Fruit fly (Drosophila melanogaster) whole organism, embryonic: ENCODE results near the gene CG17032.

Source experiments
- B-H1 ChIP-seq: fragments of 200-800 bp; sonication (Bioruptor generic); IDR thresholded peaks from 3 replicates; pipeline ENCODE4 v1.3.6; 2022; ENCODE audit warnings: missing biosample characterization, missing genetic modification characterization
- CG10543 ChIP-seq: fragments of 200-800 bp; sonication (Bioruptor generic); optimal IDR thresholded peaks from 3 replicates; lab custom pipeline; 2017; ENCODE audit warnings: missing biosample characterization, mild to moderate bottlenecking, missing genetic modification characterization, moderate library complexity
- CG11093 ChIP-seq: fragments of 200-800 bp; sonication (Bioruptor generic); IDR thresholded peaks from 3 replicates; pipeline ENCODE4 v1.3.6; 2022; ENCODE audit warnings: missing biosample characterization, missing genetic modification characterization
- CG11723 ChIP-seq: fragments of 200-800 bp; sonication (Bioruptor generic); optimal IDR thresholded peaks from 2 replicates; lab custom pipeline; 2017; ENCODE audit warnings: missing biosample characterization, mild to moderate bottlenecking, missing genetic modification characterization
- CG13296 ChIP-seq: fragments of 200-800 bp; sonication (Bioruptor generic); optimal IDR thresholded peaks from 3 replicates; lab custom pipeline; 2018; ENCODE audit warnings: missing biosample characterization, mild to moderate bottlenecking, missing genetic modification characterization
- CG15514 ChIP-seq: fragments of 200-800 bp; sonication (Bioruptor generic); optimal IDR thresholded peaks from 3 replicates; lab custom pipeline; 2017; ENCODE audit warnings: missing biosample characterization, missing genetic modification characterization, mild to moderate bottlenecking, moderate library complexity, missing genetic modification reagents
- CG16779 ChIP-seq: fragments of 200-800 bp; sonication (Bioruptor generic); IDR thresholded peaks from 2 replicates; pipeline ENCODE4 v1.3.6; 2022; ENCODE audit warnings: missing biosample characterization, missing genetic modification characterization
- CG17186 ChIP-seq: fragments of 200-800 bp; sonication (Bioruptor generic); optimal IDR thresholded peaks from 3 replicates; lab custom pipeline; 2017; ENCODE audit warnings: missing biosample characterization, missing genetic modification reagents, missing genetic modification characterization
- CG2120 ChIP-seq: fragments of 200-800 bp; sonication (Bioruptor generic); optimal IDR thresholded peaks from 3 replicates; lab custom pipeline; 2016; ENCODE audit warnings: missing biosample characterization, missing genetic modification characterization
- CG2875 ChIP-seq: fragments of 200-800 bp; sonication (Bioruptor generic); optimal IDR thresholded peaks from 2 replicates; lab custom pipeline; 2017; ENCODE audit warnings: missing biosample characterization, mild to moderate bottlenecking, missing genetic modification characterization, missing genetic modification reagents
- CG32772 ChIP-seq: fragments of 200-800 bp; sonication (Bioruptor generic); IDR thresholded peaks from 2 replicates; pipeline ENCODE4 v1.3.6; 2022; ENCODE audit warnings: missing biosample characterization, missing genetic modification characterization
- CG3995 ChIP-seq: fragments of 200-800 bp; sonication (Bioruptor generic); optimal IDR thresholded peaks from 3 replicates; lab custom pipeline; 2016; ENCODE audit warnings: missing biosample characterization, missing genetic modification characterization
- CG42726 ChIP-seq: fragments of 200-800 bp; sonication (Bioruptor generic); IDR thresholded peaks from 2 replicates; pipeline ENCODE4 v1.3.6; 2022; ENCODE audit warnings: missing biosample characterization, missing genetic modification characterization; ENCODE audit not compliant: partially characterized antibody
- CG4328 ChIP-seq: fragments of 200-800 bp; sonication (Bioruptor generic); optimal IDR thresholded peaks from 3 replicates; lab custom pipeline; 2017; ENCODE audit warnings: missing biosample characterization, missing genetic modification reagents, missing genetic modification characterization
- CG4404 ChIP-seq: fragments of 200-800 bp; sonication (Bioruptor generic); IDR thresholded peaks from 2 replicates; pipeline ENCODE4 v1.3.6; 2022; ENCODE audit warnings: missing biosample characterization, missing genetic modification characterization
- CG4730 ChIP-seq: fragments of 200-800 bp; sonication (Bioruptor generic); IDR thresholded peaks from 2 replicates; pipeline ENCODE4 v1.3.6; 2022; ENCODE audit warnings: missing biosample characterization, missing genetic modification characterization
- CG6175 ChIP-seq: fragments of 200-800 bp; sonication (Bioruptor generic); IDR thresholded peaks from 3 replicates; pipeline ENCODE4 v1.3.6; 2022; ENCODE audit warnings: missing biosample characterization, missing genetic modification characterization
- CG6254 ChIP-seq: fragments of 200-800 bp; sonication (Bioruptor generic); optimal IDR thresholded peaks from 3 replicates; lab custom pipeline; 2017; ENCODE audit warnings: mild to moderate bottlenecking, missing biosample characterization, missing genetic modification reagents, missing genetic modification characterization
- CG6791 ChIP-seq: fragments of 200-800 bp; sonication (Bioruptor generic); IDR thresholded peaks from 3 replicates; pipeline ENCODE4 v1.3.6; 2022; ENCODE audit warnings: missing biosample characterization, missing genetic modification characterization; ENCODE audit not compliant: partially characterized antibody
- CG9437 ChIP-seq: fragments of 200-800 bp; sonication (Bioruptor generic); optimal IDR thresholded peaks from 2 replicates; lab custom pipeline; 2018; ENCODE audit warnings: missing biosample characterization, mild to moderate bottlenecking, missing genetic modification characterization
- Dp ChIP-seq: fragments of 200-800 bp; sonication (Bioruptor generic); optimal IDR thresholded peaks from 2 replicates; lab custom pipeline; 2018; ENCODE audit warnings: missing biosample characterization, mild to moderate bottlenecking, missing genetic modification characterization, moderate library complexity
- E2f1 ChIP-seq: fragments of 200-800 bp; sonication (Bioruptor generic); IDR thresholded peaks from 2 replicates; pipeline ENCODE4 v1.3.6; 2022; ENCODE audit warnings: missing biosample characterization, missing genetic modification characterization
- E2f2 ChIP-seq: fragments of 200-800 bp; sonication (Bioruptor generic); IDR thresholded peaks from 2 replicates; pipeline ENCODE4 v1.3.6; 2022; ENCODE audit warnings: missing biosample characterization, missing genetic modification characterization
- Fer1 ChIP-seq: fragments of 200-800 bp; sonication (Bioruptor generic); optimal IDR thresholded peaks from 2 replicates; lab custom pipeline; 2017; ENCODE audit warnings: missing biosample characterization, mild to moderate bottlenecking, missing genetic modification characterization
- Lim3 ChIP-seq: fragments of 200-800 bp; sonication (Bioruptor generic); IDR thresholded peaks from 2 replicates; pipeline ENCODE4 v1.3.6; 2022; ENCODE audit warnings: missing biosample characterization, missing genetic modification characterization
- Med ChIP-seq: fragments of 200-800 bp; sonication (Bioruptor generic); peaks from one replicate; lab custom pipeline; 2016; ENCODE audit warnings: missing biosample characterization, missing genetic modification characterization, mild to moderate bottlenecking, inconsistent platforms, moderate library complexity
- Opbp ChIP-seq: fragments of 200-800 bp; sonication (Bioruptor generic); IDR thresholded peaks from 3 replicates; pipeline ENCODE4 v1.3.6; 2022; ENCODE audit warnings: missing biosample characterization, missing genetic modification characterization; ENCODE audit not compliant: partially characterized antibody
- Rx ChIP-seq: fragments of 200-800 bp; sonication (Bioruptor generic); IDR thresholded peaks from 2 replicates; pipeline ENCODE4 v1.3.6; 2022; ENCODE audit warnings: missing biosample characterization, missing genetic modification characterization
- Spps ChIP-seq: fragments of 200-800 bp; sonication (Bioruptor generic); optimal IDR thresholded peaks from 2 replicates; lab custom pipeline; 2018; ENCODE audit warnings: missing biosample characterization, mild to moderate bottlenecking, missing genetic modification characterization
- TFAM ChIP-seq: fragments of 200-800 bp; sonication (Bioruptor generic); optimal IDR thresholded peaks from 2 replicates; lab custom pipeline; 2017; ENCODE audit warnings: missing biosample characterization, missing genetic modification characterization, inconsistent platforms
- bsh ChIP-seq, 2 experiments: fragments of 200-800 bp; sonication (Bioruptor generic); optimal IDR thresholded peaks; 2 replicates each; lab custom pipeline; 2017 to 2018; ENCODE audit warnings: mild to moderate bottlenecking in 2 of 2, missing biosample characterization in 2 of 2, missing genetic modification characterization in 2 of 2, moderate library complexity in 1 of 2
- caup ChIP-seq: fragments of 200-800 bp; sonication (Bioruptor generic); optimal IDR thresholded peaks from 3 replicates; lab custom pipeline; 2017; ENCODE audit warnings: missing biosample characterization, mild to moderate bottlenecking, missing genetic modification characterization, moderate library complexity; ENCODE audit not compliant: severe bottlenecking
- chinmo ChIP-seq: fragments of 200-800 bp; sonication (Bioruptor generic); IDR thresholded peaks from 4 replicates; pipeline ENCODE4 v1.3.6; 2022; ENCODE audit warnings: missing biosample characterization, missing genetic modification characterization; ENCODE audit not compliant: partially characterized antibody
- croc ChIP-seq: fragments of 200-800 bp; sonication (Bioruptor generic); conservative IDR thresholded peaks from 3 replicates; pipeline ENCODE4 v1.3.6; 2022; ENCODE audit warnings: missing biosample characterization, missing genetic modification characterization
- crol ChIP-seq: fragments of 200-800 bp; sonication (Bioruptor generic); IDR thresholded peaks from 2 replicates; pipeline ENCODE4 v1.3.6; 2022; ENCODE audit warnings: missing biosample characterization, missing genetic modification characterization
- crp ChIP-seq, 2 experiments: fragments of 200-800 bp; sonication (Bioruptor generic); optimal IDR thresholded peaks; 2 replicates in 1 of 2; 3 replicates in 1 of 2; lab custom pipeline; 2017; ENCODE audit warnings: missing biosample characterization in 2 of 2, missing genetic modification characterization in 2 of 2, mild to moderate bottlenecking in 1 of 2, moderate library complexity in 1 of 2
- dimm ChIP-seq: fragments of 200-800 bp; sonication (Bioruptor generic); IDR thresholded peaks from 2 replicates; pipeline ENCODE4 v1.3.6; 2022; ENCODE audit warnings: missing biosample characterization, missing genetic modification characterization
- ewg ChIP-seq: fragments of 200-800 bp; sonication (Bioruptor generic); optimal IDR thresholded peaks from 3 replicates; lab custom pipeline; 2017; ENCODE audit warnings: mild to moderate bottlenecking, missing biosample characterization, missing genetic modification reagents, missing genetic modification characterization
- maf-S ChIP-seq: fragments of 200-800 bp; sonication (Bioruptor generic); optimal IDR thresholded peaks from 2 replicates; lab custom pipeline; 2016; ENCODE audit warnings: missing biosample characterization, missing genetic modification characterization
- sim ChIP-seq: fragments of 200-800 bp; sonication (Bioruptor generic); IDR thresholded peaks from 2 replicates; pipeline ENCODE4 v1.3.6; 2022; ENCODE audit warnings: missing biosample characterization, missing genetic modification characterization
- tll ChIP-seq, 2 experiments: fragments of 200-800 bp in 1 of 2; fragments of >200 bp in 1 of 2; sonication (Bioruptor generic) in 1 of 2; optimal IDR thresholded peaks; 2 replicates each; lab custom pipeline; 2017 to 2019; ENCODE audit warnings: missing biosample characterization in 2 of 2, missing genetic modification characterization in 2 of 2, mild to moderate bottlenecking in 1 of 2, moderate library complexity in 1 of 2
- tna ChIP-seq: fragments of 200-800 bp; sonication (Bioruptor generic); IDR thresholded peaks from 2 replicates; pipeline ENCODE4 v1.3.6; 2022; ENCODE audit warnings: missing biosample characterization, missing genetic modification characterization; ENCODE audit not compliant: partially characterized antibody
- trem ChIP-seq: fragments of 200-800 bp; optimal IDR thresholded peaks from 3 replicates; lab custom pipeline; 2019; ENCODE audit warnings: missing biosample characterization, mild to moderate bottlenecking, missing genetic modification characterization, moderate library complexity
- vfl ChIP-seq: fragments of 200-800 bp; sonication (Bioruptor generic); optimal IDR thresholded peaks from 2 replicates; lab custom pipeline; 2016; ENCODE audit warnings: missing biosample characterization, missing genetic modification characterization
- z ChIP-seq: fragments of 200-800 bp; sonication (Bioruptor generic); IDR thresholded peaks from 3 replicates; pipeline ENCODE4 v1.3.6; 2022; ENCODE audit warnings: missing biosample characterization, missing genetic modification characterization

CG17032 gene

dm6 chr3L:15979912-15980311, 21.3 kb downstream of the CG17032 start, which contains the start of gene CG17027 (continued):
- TF ChIP-seq CG6175 (GFP tag; lab: Robert Waterston, UW) (peak; percentile 56; the same call in 2 of the 3 replicates), caup (peak; percentile 16), trem (tag; lab: Kevin White, UChicago) (no peak), crol (no peak), dimm (GFP tag; lab: Robert Waterston, UW) (no peak), CG11723 (GFP tag; lab: Kevin White, UChicago) (no peak), Fer1 (GFP tag; lab: Kevin White, UChicago) (peak; percentile 0), CG2875 (GFP tag; lab: Kevin White, UChicago) (no peak), CG4730 (GFP tag; lab: Robert Waterston, UW) (no peak), CG13296 (GFP tag; lab: Kevin White, UChicago) (peak; percentile 39), Lim3 (GFP tag; lab: Robert Waterston, UW) (no peak), CG4404 (no peak), CG10543 (GFP tag; lab: Kevin White, UChicago) (peak; percentile 15), CG15514 (no peak)

- TF ChIP-seq crol (no peak), E2f2 (GFP tag; lab: Robert Waterston, UW) (peak; percentile 66), B-H1 (GFP tag; lab: Robert Waterston, UW) (no peak), z (no peak), CG2120 (GFP tag; lab: Kevin White, UChicago) (no peak), chinmo (peak; percentile 62; the same call in 1 of the 4 replicates), crp (GFP tag; optimal IDR thresholded peaks at IDR 0.05; lab: Kevin White, UChicago) (peak in 1 of 2 experiments; percentile 48), croc (GFP tag; lab: Robert Waterston, UW) (no peak), E2f1 (GFP tag; lab: Robert Waterston, UW) (0 out of 2 replicates have a peak, but pooled peaks have one; percentile 7), bsh (GFP tag; optimal IDR thresholded peaks at IDR 0.05; lab: Kevin White, UChicago) (no peak), Dp (peak; percentile 36)
Measured at dm6 chr3L:15981403-15981802, 22.8 kb downstream of the CG17032 start.

- TF ChIP-seq ewg: no peak
- peak; percentile 38 for TF ChIP-seq Rx (GFP tag; lab: Robert Waterston, UW)
- TF ChIP-seq CG16779 (GFP tag; lab: Robert Waterston, UW): peak; percentile 44; the same call in 1 of the 2 replicates
- TF ChIP-seq Med (GFP tag; lab: Kevin White, UChicago): peak; percentile 20
- TF ChIP-seq tna: no peak
- TF ChIP-seq CG6791 (GFP tag; lab: Robert Waterston, UW): 0 out of 3 replicates have a peak, but pooled peaks have one; percentile 13
- 0 out of 2 replicates have a peak, but pooled peaks have one; percentile 51 for TF ChIP-seq CG42726 (GFP tag; lab: Robert Waterston, UW)
Measured at dm6 chr3L:15982148-15982547, 23.5 kb downstream of the CG17032 start.

- TF ChIP-seq CG11093 (GFP tag; lab: Robert Waterston, UW): peak; percentile 98
- peak; percentile 90 for TF ChIP-seq CG9437
- TF ChIP-seq Spps (tag; lab: Kevin White, UChicago): peak; percentile 95
- peak; percentile 99 for TF ChIP-seq CG4328
- TF ChIP-seq maf-S: peak; percentile 75
- TF ChIP-seq CG6254 (GFP tag; lab: Kevin White, UChicago): peak; percentile 93
- peak; percentile 93 for TF ChIP-seq vfl (GFP tag; lab: Kevin White, UChicago)
- peak in 1 of 2 experiments; percentile 83 for TF ChIP-seq tll (GFP tag; optimal IDR thresholded peaks at IDR 0.05; lab: Kevin White, UChicago)
- peak; percentile 99 for TF ChIP-seq CG3995 (GFP tag; lab: Kevin White, UChicago)
- peak; percentile 59; the same call in 1 of the 3 replicates for TF ChIP-seq Opbp
- peak; percentile 97 for TF ChIP-seq sim (GFP tag; lab: Robert Waterston, UW)
- peak; percentile 99 for TF ChIP-seq CG32772 (GFP tag; lab: Robert Waterston, UW)
- peak; percentile 88 for TF ChIP-seq CG17186 (GFP tag; lab: Kevin White, UChicago)
- peak; percentile 80 for TF ChIP-seq TFAM (GFP tag; lab: Kevin White, UChicago)
Measured at dm6 chr3L:15982783-15983432, 24.3 kb downstream of the CG17032 start, which contains the start of the genes brm and Arl1. TSS of gene brm (minus strand) at chr3L:15982869. TSS of gene Arl1 (plus strand) at chr3L:15983135.
